Fruit fly (Drosophila melanogaster): ENCODE results near the gene ttm50.

Gene ttm50

DNA sequence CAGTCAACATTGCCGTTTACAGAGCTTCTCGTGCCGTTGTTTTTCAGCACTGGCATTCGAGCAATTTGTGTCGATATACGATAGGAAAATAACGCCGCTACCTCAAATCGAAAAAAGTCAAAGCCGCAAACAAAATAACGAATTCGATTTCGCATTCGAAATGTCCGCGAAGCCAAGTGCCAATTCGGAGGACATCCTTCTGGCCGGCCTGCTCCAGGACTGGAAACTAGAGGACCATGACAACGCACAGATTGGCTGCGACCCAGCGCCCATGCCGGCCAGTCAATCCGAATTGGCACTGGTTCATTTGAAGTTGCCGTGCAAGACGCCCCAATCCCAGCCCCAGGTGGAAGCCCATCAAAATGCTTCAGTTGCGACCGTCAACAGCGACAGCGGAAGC, 17.3 kb downstream of the ttm50 start:
- TF ChIP-seq h (optimal IDR thresholded peaks at IDR 0.05): no peak
- no peak for TF ChIP-seq psq (optimal IDR thresholded peaks at IDR 0.05)
- no peak for TF ChIP-seq Sin3A (optimal IDR thresholded peaks at IDR 0.05)
- TF ChIP-seq Myc (optimal IDR thresholded peaks at IDR 0.05): no peak
- TF ChIP-seq ttk (optimal IDR thresholded peaks at IDR 0.05): no peak
- TF ChIP-seq insv (optimal IDR thresholded peaks at IDR 0.05): no peak

dm6 chrX:2713776-2714175, 18.2 kb downstream of the ttm50 start, which contains the start of the genes CG2685 and CG2694:
Gene CG2685, minus strand, starts transcription at chrX:2713960.
Gene CG2694, plus strand, starts transcription at chrX:2714079.
- TF ChIP-seq Sin3A (optimal IDR thresholded peaks at IDR 0.05) (no peak), h (optimal IDR thresholded peaks at IDR 0.05) (no peak), psq (optimal IDR thresholded peaks at IDR 0.05) (no peak), ttk (optimal IDR thresholded peaks at IDR 0.05) (no peak), Myc (optimal IDR thresholded peaks at IDR 0.05) (no peak), insv (optimal IDR thresholded peaks at IDR 0.05) (no peak)

- TF ChIP-seq h (optimal IDR thresholded peaks at IDR 0.05): no peak
Measured at dm6 chrX:2708156-2708734, 23.7 kb downstream of the ttm50 start, which contains the start of gene CG2681. Gene CG2681, plus strand, starts transcription at chrX:2708684.

DNA sequence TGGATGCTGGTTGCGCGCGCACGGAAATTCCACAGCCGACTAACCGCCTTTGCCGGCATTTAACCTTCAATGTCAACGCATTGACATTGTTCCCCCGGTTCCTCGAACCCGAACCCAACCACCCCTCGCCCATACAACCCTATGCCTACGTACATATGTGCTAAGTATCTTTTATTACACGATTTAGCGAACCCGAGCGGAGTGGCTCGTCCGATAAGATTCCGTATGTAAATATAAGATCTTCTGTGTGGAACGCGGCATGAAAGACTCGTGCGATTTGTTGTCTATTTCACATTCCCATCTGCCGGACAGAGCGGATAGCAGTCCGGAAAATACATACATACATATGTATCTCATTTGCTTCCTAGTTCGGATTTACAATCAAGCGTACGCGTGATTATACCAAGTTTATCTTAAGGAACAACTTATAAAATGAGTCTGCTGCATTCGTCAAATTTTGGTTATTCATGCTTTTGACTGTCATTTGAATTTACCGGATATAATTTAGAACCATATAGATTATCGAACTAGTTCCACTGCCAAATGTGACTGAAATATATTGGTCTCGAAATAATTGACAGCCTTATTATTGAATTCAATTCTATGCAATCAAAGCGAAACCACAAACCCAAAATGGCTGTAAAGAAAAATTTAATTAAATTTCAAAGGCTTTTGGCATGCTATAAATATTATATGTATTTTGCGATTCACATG, 24.5 kb downstream of the ttm50 start, which contains the start of gene CG2680:
TSS of gene CG2680 (minus strand) at position 51 of the 714 bp plus-strand sequence.
- no peak for TF ChIP-seq Sin3A (optimal IDR thresholded peaks at IDR 0.05)
- no peak for TF ChIP-seq h (optimal IDR thresholded peaks at IDR 0.05)
- no peak for TF ChIP-seq psq (optimal IDR thresholded peaks at IDR 0.05)
- TF ChIP-seq ttk (optimal IDR thresholded peaks at IDR 0.05): no peak
- TF ChIP-seq insv (optimal IDR thresholded peaks at IDR 0.05): no peak
- no peak for TF ChIP-seq Myc (optimal IDR thresholded peaks at IDR 0.05)

DNA sequence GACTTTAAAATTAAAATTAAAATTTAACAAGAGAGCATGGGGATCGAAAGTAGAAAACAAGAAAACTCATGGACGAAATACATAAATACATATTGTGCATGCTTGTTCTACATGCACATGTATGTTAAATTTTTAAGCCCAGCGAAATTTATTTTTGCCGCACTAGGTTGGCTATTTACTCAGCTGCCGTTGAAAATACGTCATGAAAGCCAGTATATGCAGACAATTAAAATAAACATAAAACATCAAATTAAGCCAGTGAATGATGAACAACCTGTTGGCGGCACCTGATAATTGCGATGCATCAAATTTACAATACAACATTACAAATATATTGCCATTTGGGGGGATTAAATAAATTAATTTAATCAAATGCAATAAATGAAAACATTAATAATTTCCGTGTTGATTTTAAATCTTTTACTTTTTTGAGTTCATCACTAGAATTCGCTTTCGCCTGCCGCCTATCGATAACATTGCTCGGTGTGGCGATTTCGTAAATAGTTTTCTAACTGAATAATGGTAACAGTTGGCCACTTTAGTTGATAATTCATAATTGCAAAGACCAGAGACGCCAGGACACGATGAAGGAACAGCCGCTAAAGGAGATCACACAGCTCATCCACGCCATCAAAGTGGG, 27.7 kb downstream of the ttm50 start, which contains the start of gene eIF2Bbeta:
TSS of gene eIF2Bbeta (plus strand) at position 438 of the 640 bp plus-strand sequence.
- TF ChIP-seq insv (optimal IDR thresholded peaks at IDR 0.05): no peak
- no peak for TF ChIP-seq Myc (optimal IDR thresholded peaks at IDR 0.05)
- no peak for TF ChIP-seq ttk (optimal IDR thresholded peaks at IDR 0.05)
- no peak for TF ChIP-seq Sin3A (optimal IDR thresholded peaks at IDR 0.05)
- no peak for TF ChIP-seq psq (optimal IDR thresholded peaks at IDR 0.05)
- TF ChIP-seq h (optimal IDR thresholded peaks at IDR 0.05): no peak

- TF ChIP-seq ttk (optimal IDR thresholded peaks at IDR 0.05): no peak
- no peak for TF ChIP-seq psq (optimal IDR thresholded peaks at IDR 0.05)
- TF ChIP-seq Myc (optimal IDR thresholded peaks at IDR 0.05): no peak
- no peak for TF ChIP-seq Sin3A (optimal IDR thresholded peaks at IDR 0.05)
- TF ChIP-seq h (optimal IDR thresholded peaks at IDR 0.05): no peak
- no peak for TF ChIP-seq insv (optimal IDR thresholded peaks at IDR 0.05)
Measured at dm6 chrX:2703693-2704092, 28.3 kb downstream of the ttm50 start, which contains the start of gene Ugalt. Gene Ugalt, minus strand, starts transcription at chrX:2703852.

DNA sequence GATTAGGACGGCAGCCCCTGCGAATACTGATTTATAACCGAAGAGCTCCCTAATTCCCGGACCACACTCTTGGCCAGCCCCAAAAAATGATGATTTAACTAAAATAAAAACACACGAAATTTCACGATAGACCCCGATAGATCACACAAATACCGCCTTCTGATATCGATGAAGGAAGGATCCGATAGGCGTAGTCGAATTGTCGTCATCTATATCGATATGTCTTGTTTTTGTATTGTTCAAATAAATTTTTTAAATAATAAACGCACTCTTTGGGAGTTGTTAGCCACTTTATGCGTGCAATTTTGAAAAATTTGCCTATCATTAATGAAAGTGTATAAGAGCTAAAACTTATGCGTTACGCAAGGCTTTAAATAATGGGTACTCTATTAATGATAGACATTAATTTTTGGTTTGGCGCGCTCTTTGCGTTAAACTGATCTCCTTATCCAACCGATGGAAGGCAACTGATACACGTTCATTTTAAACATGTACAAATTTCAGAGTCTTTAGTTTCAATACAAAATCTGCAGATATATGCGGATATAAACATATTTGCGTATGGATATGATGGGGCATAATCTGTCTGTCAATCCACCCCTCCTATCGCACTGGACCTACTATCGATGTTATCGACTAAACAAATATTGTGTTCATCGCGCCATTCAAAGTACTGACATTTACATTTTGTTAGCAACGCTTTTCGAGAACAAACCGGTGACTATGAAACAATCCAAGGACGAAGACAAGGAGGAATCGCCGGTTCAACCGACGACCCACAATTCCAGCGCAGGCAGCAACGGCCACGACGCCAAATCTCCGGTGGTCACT, 33.7 kb downstream of the ttm50 start, which contains the start of the genes Spg7 and Lint-O:
TSS of gene Spg7 (minus strand) at position 148 of the 831 bp plus-strand sequence.
TSS of gene Lint-O (plus strand) at position 638 of the 831 bp plus-strand sequence.
- TF ChIP-seq insv (optimal IDR thresholded peaks at IDR 0.05): no peak
- no peak for TF ChIP-seq h (optimal IDR thresholded peaks at IDR 0.05)
- TF ChIP-seq Sin3A (optimal IDR thresholded peaks at IDR 0.05): no peak
- TF ChIP-seq psq (optimal IDR thresholded peaks at IDR 0.05): no peak
- TF ChIP-seq Myc (optimal IDR thresholded peaks at IDR 0.05): no peak
- TF ChIP-seq ttk (optimal IDR thresholded peaks at IDR 0.05): no peak

- no peak for TF ChIP-seq h (optimal IDR thresholded peaks at IDR 0.05)
- no peak for TF ChIP-seq Myc (optimal IDR thresholded peaks at IDR 0.05)
- TF ChIP-seq ttk (optimal IDR thresholded peaks at IDR 0.05): no peak
- no peak for TF ChIP-seq Sin3A (optimal IDR thresholded peaks at IDR 0.05)
- no peak for TF ChIP-seq insv (optimal IDR thresholded peaks at IDR 0.05)
- no peak for TF ChIP-seq psq (optimal IDR thresholded peaks at IDR 0.05)
Measured at dm6 chrX:2693786-2694185, 38.2 kb downstream of the ttm50 start, which contains the start of gene dyw. Gene dyw, minus strand, starts transcription at chrX:2693886.

- TF ChIP-seq Sin3A (optimal IDR thresholded peaks at IDR 0.05): no peak
- no peak for TF ChIP-seq h (optimal IDR thresholded peaks at IDR 0.05)
- no peak for TF ChIP-seq insv (optimal IDR thresholded peaks at IDR 0.05)
Measured at dm6 chrX:2690376-2690775, 41.6 kb downstream of the ttm50 start.

DNA sequence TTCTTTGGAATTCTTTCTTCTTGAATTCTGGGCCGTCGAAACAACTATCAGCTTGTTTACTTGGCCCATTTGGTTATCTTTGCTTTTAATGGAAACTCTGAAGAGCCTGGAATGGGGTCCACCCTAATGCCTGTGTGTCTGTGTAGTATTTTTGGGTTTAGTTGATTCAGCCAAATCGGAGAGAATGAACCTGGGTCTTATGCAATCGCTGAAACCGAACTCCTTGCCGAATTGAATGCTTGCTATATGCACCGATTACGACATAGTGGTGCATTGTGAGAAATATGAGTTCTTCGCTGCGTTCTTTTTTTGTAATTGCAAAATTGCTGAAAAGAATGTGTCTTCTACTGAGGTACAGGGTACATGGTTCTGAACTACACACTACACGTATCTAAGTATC, 45.1 kb downstream of the ttm50 start:
- TF ChIP-seq insv (optimal IDR thresholded peaks at IDR 0.05) (no peak), Sin3A (optimal IDR thresholded peaks at IDR 0.05) (no peak), h (optimal IDR thresholded peaks at IDR 0.05) (no peak), ttk (optimal IDR thresholded peaks at IDR 0.05) (no peak), Myc (optimal IDR thresholded peaks at IDR 0.05) (no peak), psq (optimal IDR thresholded peaks at IDR 0.05) (no peak)

dm6 chrX:2685580-2685979, 46.4 kb downstream of the ttm50 start, which contains the start of gene per:
Gene per, plus strand, starts transcription at chrX:2685580.
- TF ChIP-seq Myc (optimal IDR thresholded peaks at IDR 0.05) (no peak), insv (optimal IDR thresholded peaks at IDR 0.05) (no peak), ttk (optimal IDR thresholded peaks at IDR 0.05) (no peak), h (optimal IDR thresholded peaks at IDR 0.05) (no peak), Sin3A (optimal IDR thresholded peaks at IDR 0.05) (no peak), psq (optimal IDR thresholded peaks at IDR 0.05) (no peak)

Measured in Kc167 (cell line).